Fruit fly (Drosophila melanogaster) whole organism, embryonic: ENCODE data around the gene mxc.

Source experiments
- CG3838 ChIP-seq: fragments of 200-800 bp; sonication (Bioruptor generic); optimal IDR thresholded peaks from 3 replicates; lab custom pipeline; 2016; ENCODE audit warnings: missing biosample characterization, missing genetic modification characterization
- CG6791 ChIP-seq: fragments of 200-800 bp; sonication (Bioruptor generic); IDR thresholded peaks from 3 replicates; pipeline ENCODE4 v1.3.6; 2022; ENCODE audit warnings: missing biosample characterization, missing genetic modification characterization; ENCODE audit not compliant: partially characterized antibody
- CTCF ChIP-seq: fragments of 200-800 bp; sonication (Bioruptor generic); optimal IDR thresholded peaks from 2 replicates; lab custom pipeline; 2017; ENCODE audit warnings: missing biosample characterization, mild to moderate bottlenecking, missing genetic modification characterization, moderate library complexity
- Dll ChIP-seq: fragments of 200-800 bp; sonication (Bioruptor generic); IDR thresholded peaks from 4 replicates; pipeline ENCODE4 v1.3.6; 2022; ENCODE audit warnings: missing biosample characterization, missing genetic modification characterization; ENCODE audit not compliant: partially characterized antibody
- Nf-YC ChIP-seq: fragments of 200-800 bp; optimal IDR thresholded peaks from 3 replicates; lab custom pipeline; 2019; ENCODE audit warnings: missing biosample characterization, mild to moderate bottlenecking, missing genetic modification characterization, moderate library complexity
- Vsx1 ChIP-seq: fragments of 200-800 bp; sonication (Bioruptor generic); optimal IDR thresholded peaks from 2 replicates; lab custom pipeline; 2017; ENCODE audit warnings: missing biosample characterization, mild to moderate bottlenecking, missing genetic modification characterization, missing genetic modification reagents
- exex ChIP-seq: fragments of 200-800 bp; sonication (Bioruptor generic); optimal IDR thresholded peaks from 4 replicates; lab custom pipeline; 2018; ENCODE audit warnings: missing biosample characterization, mild to moderate bottlenecking, missing genetic modification characterization, moderate library complexity
- ham ChIP-seq: fragments of 200-800 bp; sonication (Bioruptor generic); IDR thresholded peaks from 2 replicates; pipeline ENCODE4 v1.3.6; 2022; ENCODE audit warnings: missing biosample characterization, missing genetic modification characterization
- ken ChIP-seq: fragments of 200-800 bp; sonication (Bioruptor generic); IDR thresholded peaks from 3 replicates; pipeline ENCODE4 v1.3.6; 2022; ENCODE audit warnings: missing biosample characterization, missing genetic modification characterization

DNA sequence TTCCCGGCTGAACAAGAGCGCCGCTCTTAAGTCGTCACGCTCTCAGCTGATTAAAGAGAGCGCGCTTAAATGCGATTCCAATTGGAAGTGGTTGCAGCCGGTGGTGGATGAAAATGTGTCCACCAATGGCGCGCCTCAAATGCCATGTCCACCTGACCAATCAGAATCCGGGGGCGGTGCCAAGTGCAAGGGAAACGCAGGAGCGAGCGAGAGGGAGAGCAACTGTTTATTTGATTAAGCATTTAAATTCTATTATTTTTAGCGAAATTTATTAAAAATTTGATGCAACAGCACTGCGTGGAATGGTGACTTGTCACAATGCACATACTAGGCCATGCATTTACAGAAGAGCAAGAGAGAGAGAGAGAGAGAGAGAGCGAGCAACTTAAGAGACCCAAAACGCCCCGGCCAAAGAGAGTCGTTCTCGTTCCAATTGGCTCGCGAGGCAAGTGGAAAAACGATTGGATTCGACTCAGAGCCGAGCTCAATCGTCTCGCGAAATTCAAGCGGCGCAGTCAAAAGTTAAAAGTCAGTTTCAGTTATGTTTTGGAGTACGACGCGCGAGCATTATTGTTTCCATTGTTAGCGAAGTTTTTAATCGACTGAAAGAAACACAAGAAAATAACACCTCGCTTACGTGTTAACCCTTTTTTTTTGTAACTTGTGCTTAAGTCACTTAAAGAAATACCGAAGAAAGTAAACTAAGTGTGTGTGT lies 40.9 kb upstream of the mxc start, which contains the start of gene lz:
- no peak for TF ChIP-seq CG6791
- TF ChIP-seq ken (GFP tag; lab: Robert Waterston, UW) = no peak
- TF ChIP-seq CG3838 (GFP tag; lab: Kevin White, UChicago) = no peak
- peak; percentile 56; the same call in 1 of the 4 replicates for TF ChIP-seq Dll (GFP tag; lab: Robert Waterston, UW)
- no peak for TF ChIP-seq CTCF (GFP tag; lab: Kevin White, UChicago)
- no peak for TF ChIP-seq exex (tag; lab: Kevin White, UChicago)
- TF ChIP-seq ham = no peak
- peak; percentile 99 for TF ChIP-seq Nf-YC (tag; lab: Kevin White, UChicago)
- no peak for TF ChIP-seq Vsx1 (GFP tag; lab: Kevin White, UChicago)
